Worm (Caenorhabditis elegans) whole organism, L1 larva: ENCODE data around the gene Y53F4B.14.
A peak's percentile ranks its signal among the peaks of the same experiment; 100 is the strongest.

Experiments
- C16A3.4 ChIP-seq: fragments of 150-350 bp; optimal IDR thresholded peaks from 2 replicates; lab custom pipeline; 2014; ENCODE audit warnings: missing biosample characterization, missing genetic modification characterization
- Y116A8C.19 ChIP-seq: sonication (generic microtip); optimal IDR thresholded peaks from 2 replicates; lab custom pipeline; 2016; ENCODE audit warnings: missing compliant biosample characterization, missing genetic modification characterization, borderline replicate concordance
- ama-1 ChIP-seq: fragments of 150-350 bp; optimal IDR thresholded peaks from 2 replicates; lab custom pipeline; 2014
- ceh-63 ChIP-seq: fragments of 200-800 bp; sonication (Bioruptor generic); optimal IDR thresholded peaks from 2 replicates; lab custom pipeline; 2018; ENCODE audit warnings: mild to moderate bottlenecking, missing genetic modification characterization, missing compliant biosample characterization
- ceh-8 ChIP-seq: fragments of 200-800 bp; sonication (Bioruptor generic); optimal IDR thresholded peaks from 2 replicates; lab custom pipeline; 2018; ENCODE audit warnings: mild to moderate bottlenecking, missing genetic modification characterization, moderate library complexity, missing compliant biosample characterization
- ceh-82 ChIP-seq, 3 experiments: fragments of 150-350 bp in 1 of 3; sonication (generic microtip) in 2 of 3; optimal IDR thresholded peaks; 2 replicates each; lab custom pipeline; 2014 to 2017; ENCODE audit warnings: missing biosample characterization in 3 of 3, missing genetic modification characterization in 3 of 3
- ceh-88 ChIP-seq: fragments of 200-800 bp; sonication (Bioruptor generic); IDR thresholded peaks from 2 replicates; pipeline ENCODE4 v1.3.6; 2022; ENCODE audit warnings: missing genetic modification characterization, missing compliant biosample characterization
- ceh-90 ChIP-seq: sonication (generic microtip); optimal IDR thresholded peaks from 2 replicates; lab custom pipeline; 2016; ENCODE audit warnings: missing genetic modification characterization, missing compliant biosample characterization
- dpl-1 ChIP-seq, 3 experiments: fragments of 150-350 bp in 2 of 3; sonication (generic microtip) in 1 of 3; optimal IDR thresholded peaks; 2 replicates each; lab custom pipeline; 2014 to 2017; ENCODE audit warnings: missing biosample characterization in 3 of 3, missing genetic modification characterization in 3 of 3, missing genetic modification reagents in 3 of 3
- dsc-1 ChIP-seq: sonication (generic microtip); optimal IDR thresholded peaks from 2 replicates; lab custom pipeline; 2016; ENCODE audit warnings: mild to moderate bottlenecking, missing genetic modification characterization, missing compliant biosample characterization
- efl-1 ChIP-seq, 4 experiments: fragments of 150-350 bp; optimal IDR thresholded peaks in 3 of 4; peaks in 1 of 4; 1 replicate in 1 of 4; 2 replicates in 3 of 4; lab custom pipeline; 2014; ENCODE audit warnings: missing biosample characterization in 2 of 4, missing genetic modification characterization in 2 of 4, missing genetic modification reagents in 2 of 4
- efl-3 ChIP-seq: fragments of 200-800 bp; sonication (Bioruptor generic); optimal IDR thresholded peaks from 2 replicates; lab custom pipeline; 2018; ENCODE audit warnings: mild to moderate bottlenecking, missing genetic modification characterization, missing compliant biosample characterization
- egl-27 ChIP-seq, 2 experiments: fragments of 150-350 bp in 1 of 2; sonication (generic microtip); optimal IDR thresholded peaks; 3 replicates each; lab custom pipeline; 2017 to 2018; ENCODE audit warnings: missing biosample characterization in 2 of 2, missing genetic modification characterization in 2 of 2, missing genetic modification reagents in 2 of 2
- elt-2 ChIP-seq: sonication (generic microtip); optimal IDR thresholded peaks from 2 replicates; lab custom pipeline; 2016; ENCODE audit warnings: missing genetic modification characterization, mild to moderate bottlenecking, inconsistent platforms, missing compliant biosample characterization, missing genetic modification reagents
- ets-5 ChIP-seq: fragments of 200-800 bp; sonication (Bioruptor generic); IDR thresholded peaks from 2 replicates; pipeline ENCODE4 v1.3.6; 2022; ENCODE audit warnings: missing genetic modification characterization, missing compliant biosample characterization
- fkh-8 ChIP-seq: sonication (generic microtip); optimal IDR thresholded peaks from 2 replicates; lab custom pipeline; 2016; ENCODE audit warnings: mild to moderate bottlenecking, missing genetic modification characterization, missing compliant biosample characterization
- fos-1 ChIP-seq: fragments of 150-350 bp; optimal IDR thresholded peaks from 2 replicates; lab custom pipeline; 2014; ENCODE audit warnings: missing biosample characterization, missing genetic modification characterization
- hlh-4 ChIP-seq: sonication (generic microtip); optimal IDR thresholded peaks from 2 replicates; lab custom pipeline; 2016; ENCODE audit warnings: mild to moderate bottlenecking, missing genetic modification characterization, missing compliant biosample characterization
- hpl-2 ChIP-seq: fragments of 150-350 bp; optimal IDR thresholded peaks from 2 replicates; lab custom pipeline; 2014; ENCODE audit warnings: missing biosample characterization, missing genetic modification reagents, missing genetic modification characterization
- irx-1 ChIP-seq: sonication (generic microtip); optimal IDR thresholded peaks from 2 replicates; lab custom pipeline; 2016; ENCODE audit warnings: missing genetic modification characterization, missing compliant biosample characterization
- jun-1 ChIP-seq: fragments of 150-350 bp; optimal IDR thresholded peaks from 2 replicates; lab custom pipeline; 2014; ENCODE audit warnings: missing biosample characterization, missing genetic modification reagents, missing genetic modification characterization
- lin-13 ChIP-seq: fragments of 150-350 bp; optimal IDR thresholded peaks from 2 replicates; lab custom pipeline; 2014; ENCODE audit warnings: missing biosample characterization, missing genetic modification reagents, missing genetic modification characterization
- lin-15B ChIP-seq: fragments of 150-350 bp; sonication (generic microtip); optimal IDR thresholded peaks from 3 replicates; lab custom pipeline; 2014; ENCODE audit warnings: missing biosample characterization, missing genetic modification characterization
- lin-35 ChIP-seq, 2 experiments: fragments of 150-350 bp; optimal IDR thresholded peaks; 2 replicates each; lab custom pipeline; 2014; ENCODE audit warnings: missing biosample characterization in 2 of 2, missing genetic modification characterization in 2 of 2, missing genetic modification reagents in 2 of 2
- lin-39 ChIP-seq: fragments of 150-350 bp; optimal IDR thresholded peaks from 2 replicates; lab custom pipeline; 2014; ENCODE audit warnings: missing biosample characterization, missing genetic modification reagents, missing genetic modification characterization
- lir-3 ChIP-seq: sonication (generic microtip); optimal IDR thresholded peaks from 2 replicates; lab custom pipeline; 2016; ENCODE audit warnings: mild to moderate bottlenecking, missing genetic modification characterization, moderate library complexity, missing compliant biosample characterization; ENCODE audit not compliant: poor library complexity
- mef-2 ChIP-seq: fragments of 150-350 bp; optimal IDR thresholded peaks from 2 replicates; lab custom pipeline; 2014; ENCODE audit warnings: missing biosample characterization, missing genetic modification characterization
- mep-1 ChIP-seq: fragments of 150-350 bp; optimal IDR thresholded peaks from 2 replicates; lab custom pipeline; 2014; ENCODE audit warnings: missing biosample characterization, missing genetic modification characterization
- nhr-11 ChIP-seq: fragments of 150-350 bp; optimal IDR thresholded peaks from 2 replicates; lab custom pipeline; 2014; ENCODE audit warnings: missing biosample characterization, missing genetic modification characterization
- nhr-19 ChIP-seq: fragments of 200-800 bp; sonication (Bioruptor generic); conservative IDR thresholded peaks from 2 replicates; pipeline ENCODE4 v1.3.6; 2022; ENCODE audit warnings: missing genetic modification characterization, missing compliant biosample characterization
- nhr-47 ChIP-seq: sonication (generic microtip); optimal IDR thresholded peaks from 2 replicates; lab custom pipeline; 2016; ENCODE audit warnings: mild to moderate bottlenecking, missing genetic modification characterization, moderate library complexity, missing compliant biosample characterization
- nhr-71 ChIP-seq: sonication (generic microtip); optimal IDR thresholded peaks from 2 replicates; lab custom pipeline; 2016; ENCODE audit warnings: mild to moderate bottlenecking, missing genetic modification characterization, moderate library complexity, missing compliant biosample characterization
- nhr-85 ChIP-seq: sonication (generic microtip); peaks from one replicate; lab custom pipeline; 2016; ENCODE audit warnings: missing genetic modification characterization, inconsistent platforms, missing compliant biosample characterization
- pax-3 ChIP-seq: fragments of 200-800 bp; sonication (Bioruptor generic); optimal IDR thresholded peaks from 2 replicates; lab custom pipeline; 2018; ENCODE audit warnings: mild to moderate bottlenecking, missing genetic modification characterization, moderate library complexity, missing compliant biosample characterization
- pqm-1 ChIP-seq: sonication (generic microtip); optimal IDR thresholded peaks from 3 replicates; lab custom pipeline; 2017; ENCODE audit warnings: missing biosample characterization, missing genetic modification characterization
- rnt-1 ChIP-seq: sonication (generic microtip); optimal IDR thresholded peaks from 2 replicates; lab custom pipeline; 2016; ENCODE audit warnings: mild to moderate bottlenecking, missing genetic modification characterization, moderate library complexity, missing compliant biosample characterization
- skn-1 ChIP-seq: fragments of 150-350 bp; optimal IDR thresholded peaks from 2 replicates; lab custom pipeline; 2014; ENCODE audit warnings: missing biosample characterization, missing genetic modification characterization
- snpc-4 ChIP-seq: fragments of 150-350 bp; optimal IDR thresholded peaks from 2 replicates; lab custom pipeline; 2014; ENCODE audit warnings: missing biosample characterization, missing genetic modification characterization
- tbx-2 ChIP-seq: sonication (generic microtip); optimal IDR thresholded peaks from 2 replicates; lab custom pipeline; 2016; ENCODE audit warnings: missing genetic modification characterization, missing compliant biosample characterization
- unc-130 ChIP-seq: fragments of 150-350 bp; optimal IDR thresholded peaks from 2 replicates; lab custom pipeline; 2017; ENCODE audit warnings: missing biosample characterization, missing genetic modification characterization, inconsistent platforms
- unc-30 ChIP-seq: sonication (generic microtip); optimal IDR thresholded peaks from 2 replicates; lab custom pipeline; 2017; ENCODE audit warnings: missing biosample characterization, missing genetic modification characterization
- unc-62 ChIP-seq: fragments of 150-350 bp; optimal IDR thresholded peaks from 2 replicates; lab custom pipeline; 2014; ENCODE audit warnings: missing biosample characterization, missing genetic modification reagents, missing genetic modification characterization
- xbp-1 ChIP-seq: sonication (generic microtip); optimal IDR thresholded peaks from 2 replicates; lab custom pipeline; 2016; ENCODE audit warnings: missing genetic modification characterization, missing compliant biosample characterization
- zag-1 ChIP-seq: fragments of 150-350 bp; optimal IDR thresholded peaks from 2 replicates; lab custom pipeline; 2014; ENCODE audit warnings: missing biosample characterization, missing genetic modification characterization
- zip-4 ChIP-seq: fragments of 200-800 bp; sonication (Bioruptor generic); optimal IDR thresholded peaks from 2 replicates; lab custom pipeline; 2018; ENCODE audit warnings: mild to moderate bottlenecking, missing genetic modification characterization, moderate library complexity, missing compliant biosample characterization

The Y53F4B.14 gene

DNA sequence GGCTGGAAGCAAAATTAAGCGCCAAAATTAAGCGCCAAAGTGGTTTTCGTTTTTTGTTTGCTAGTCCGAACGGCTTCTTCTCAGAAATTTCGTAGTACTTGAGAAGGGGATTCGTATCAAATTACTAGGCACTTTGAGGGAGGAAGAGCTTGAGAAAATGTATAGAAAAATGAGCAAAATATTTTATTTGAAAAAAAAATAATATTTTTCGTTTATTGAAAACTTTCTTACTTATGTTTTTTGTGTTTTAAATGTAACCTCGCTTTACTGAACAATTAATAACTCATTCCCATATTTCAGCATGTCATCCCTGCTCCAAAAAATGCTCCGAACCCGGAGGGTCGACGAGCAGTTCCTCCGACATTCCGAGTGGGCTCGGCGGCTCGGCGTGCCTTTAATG is 18.9 kb upstream of the Y53F4B.14 start, which contains the start of gene Y53F4B.12:
Y53F4B.12 (plus strand) TSS at position 301 of the 400 bp plus-strand sequence.
- no peak for TF ChIP-seq mef-2 (tag; lab: Kevin White, UChicago)
- TF ChIP-seq tbx-2: no peak
- no peak for TF ChIP-seq mep-1 (tag; lab: Kevin White, UChicago)
- TF ChIP-seq pax-3 (tag; lab: Kevin White, UChicago): no peak
- no peak for TF ChIP-seq lin-39 (tag; lab: Kevin White, UChicago)
- no peak for TF ChIP-seq nhr-85 (tag; lab: Kevin White, UChicago)
- no peak for TF ChIP-seq lin-15B (tag; lab: Kevin White, UChicago)
- TF ChIP-seq ceh-8 (GFP tag; lab: Kevin White, UChicago): no peak
- no peak for TF ChIP-seq lir-3 (tag; lab: Kevin White, UChicago)
- no peak for TF ChIP-seq lin-35 (GFP tag; optimal IDR thresholded peaks at IDR 0.05; lab: Kevin White, UChicago)
- TF ChIP-seq rnt-1 (tag; lab: Kevin White, UChicago): no peak

DNA sequence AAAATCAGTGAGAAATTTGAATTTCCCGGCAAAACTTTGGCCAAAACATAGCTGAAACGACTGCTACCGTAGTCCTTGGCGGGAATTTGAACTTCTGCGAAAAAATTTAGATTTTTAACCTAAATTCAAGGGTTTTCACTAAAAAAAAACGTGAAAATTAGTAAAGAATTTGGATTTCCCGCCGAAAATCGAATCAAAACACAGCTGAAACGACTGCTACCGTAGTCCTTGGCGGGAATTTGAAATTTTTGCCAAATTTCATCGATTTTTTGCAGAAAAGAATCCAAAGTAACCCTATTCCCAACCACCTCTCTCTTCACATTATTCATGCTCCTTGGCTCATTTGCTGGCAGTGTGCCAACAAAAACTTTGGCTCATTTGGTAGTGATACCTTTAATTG is 12.7 kb upstream of the Y53F4B.14 start:
- TF ChIP-seq tbx-2 (no peak), snpc-4 (tag; lab: Kevin White, UChicago) (no peak), lin-35 (GFP tag; optimal IDR thresholded peaks at IDR 0.05; lab: Kevin White, UChicago) (peak in 1 of 2 experiments; percentile 16), skn-1 (no peak), mef-2 (tag; lab: Kevin White, UChicago) (no peak), efl-1 (optimal IDR thresholded peaks at IDR 0.05; lab: Kevin White, UChicago) (peak; percentile 45 to 58), efl-1 (GFP tag; optimal IDR thresholded peaks at IDR 0.05 in 1 of 2; lab: Kevin White, UChicago) (peak; percentile 49 to 58), dpl-1 (GFP tag; optimal IDR thresholded peaks at IDR 0.05; lab: Kevin White, UChicago) (peak in 2 of 3 experiments; percentile 24 to 48)

ce11 chrII:15025599-15026164 is 12.1 kb upstream of the Y53F4B.14 start, which contains the start of gene cmtr-1:
TSS of gene cmtr-1 (plus strand) at chrII:15026114.
- peak; percentile 92 for TF ChIP-seq hpl-2 (GFP tag; lab: Kevin White, UChicago)
- peak; percentile 99 for TF ChIP-seq nhr-19
- TF ChIP-seq dpl-1 (GFP tag; optimal IDR thresholded peaks at IDR 0.05; lab: Kevin White, UChicago): peak; percentile 85 to 91 (median 89)
- TF ChIP-seq pqm-1 (tag; lab: Kevin White, UChicago): no peak
- TF ChIP-seq skn-1: peak; percentile 85
- TF ChIP-seq elt-2 (tag; lab: Kevin White, UChicago): peak; percentile 95
- TF ChIP-seq C16A3.4 (tag; lab: Kevin White, UChicago): peak; percentile 96
- peak; percentile 27 for TF ChIP-seq hlh-4
- TF ChIP-seq tbx-2: peak; percentile 98
- TF ChIP-seq dsc-1 (tag; lab: Kevin White, UChicago): peak; percentile 99
- TF ChIP-seq nhr-71 (tag; lab: Kevin White, UChicago): peak; percentile 99
- TF ChIP-seq mef-2 (tag; lab: Kevin White, UChicago): peak; percentile 56
- peak; percentile 94 for TF ChIP-seq fos-1 (tag; lab: Kevin White, UChicago)
- TF ChIP-seq ceh-90 (tag; lab: Kevin White, UChicago): peak; percentile 51
- TF ChIP-seq ceh-8 (GFP tag; lab: Kevin White, UChicago): peak; percentile 95
- peak; percentile 97 for TF ChIP-seq rnt-1 (tag; lab: Kevin White, UChicago)
- peak; percentile 87 for TF ChIP-seq efl-3
- TF ChIP-seq pax-3 (tag; lab: Kevin White, UChicago): peak; percentile 94
- no peak for TF ChIP-seq unc-30
- peak; percentile 95 for TF ChIP-seq jun-1 (tag; lab: Kevin White, UChicago)
- peak; percentile 99 for TF ChIP-seq nhr-47 (tag; lab: Kevin White, UChicago)
- peak; percentile 7 to 59 for TF ChIP-seq egl-27 (tag; optimal IDR thresholded peaks at IDR 0.05; lab: Kevin White, UChicago)
- peak; percentile 93 for TF ChIP-seq lin-35 (GFP tag; optimal IDR thresholded peaks at IDR 0.05; lab: Kevin White, UChicago)
- peak; percentile 95 to 97 (median 96) for TF ChIP-seq ceh-82 (tag; optimal IDR thresholded peaks at IDR 0.05; lab: Kevin White, UChicago)
- no peak for TF ChIP-seq ets-5 (GFP tag; lab: Robert Waterston, UW)
- TF ChIP-seq irx-1 (tag; lab: Kevin White, UChicago): peak; percentile 96
- peak; percentile 76 for TF ChIP-seq nhr-11 (tag; lab: Kevin White, UChicago)
- peak; percentile 97 for TF ChIP-seq xbp-1 (tag; lab: Kevin White, UChicago)
- peak; percentile 94 for TF ChIP-seq mep-1 (tag; lab: Kevin White, UChicago)
- peak; percentile 93 to 94 for TF ChIP-seq efl-1 (optimal IDR thresholded peaks at IDR 0.05; lab: Kevin White, UChicago)
- peak; percentile 87 to 99 for TF ChIP-seq efl-1 (GFP tag; optimal IDR thresholded peaks at IDR 0.05 in 1 of 2; lab: Kevin White, UChicago)
- TF ChIP-seq ceh-63 (GFP tag; lab: Kevin White, UChicago): peak; percentile 89
- TF ChIP-seq unc-62 (GFP tag; lab: Kevin White, UChicago): no peak
- peak; percentile 93 for TF ChIP-seq ceh-88
- TF ChIP-seq unc-130 (tag; lab: Kevin White, UChicago): peak; percentile 93
- TF ChIP-seq ama-1 (lab: Kevin White, UChicago): peak; percentile 94
- peak; percentile 91 for TF ChIP-seq zip-4 (GFP tag; lab: Kevin White, UChicago)
- peak; percentile 97 for TF ChIP-seq fkh-8
- no peak for TF ChIP-seq zag-1 (tag; lab: Kevin White, UChicago)
- TF ChIP-seq lin-13 (GFP tag; lab: Kevin White, UChicago): peak; percentile 96
- peak; percentile 66 for TF ChIP-seq Y116A8C.19 (tag; lab: Kevin White, UChicago)
